Worm (Caenorhabditis elegans): ENCODE measurements around the gene F58G6.3.

The F58G6.3 gene

ce11 chrIV:9653184-9653583, at the start of gene F58G6.3:
Gene F58G6.3, plus strand, starts transcription at chrIV:9653535.
- TF ChIP-seq daf-16 (GFP tag; optimal IDR thresholded peaks at IDR 0.05): no peak
- peak; percentile 29 for TF ChIP-seq daf-16 (tag; optimal IDR thresholded peaks at IDR 0.05)
- peak in 1 of 2 experiments; percentile 64 for TF ChIP-seq lsy-2 (tag; optimal IDR thresholded peaks at IDR 0.05)
- peak; percentile 5 for TF ChIP-seq pqm-1 (tag; optimal IDR thresholded peaks at IDR 0.05)
- TF ChIP-seq zip-11 (GFP tag; IDR thresholded peaks at IDR 0.05): no peak
- peak; percentile 20 for TF ChIP-seq dve-1 (tag; optimal IDR thresholded peaks at IDR 0.05; ENCODE audit: insufficient read depth)

ce11 chrIV:9607945-9608344, 45.4 kb upstream of the F58G6.3 start:
- TF ChIP-seq nhr-11 (tag; optimal IDR thresholded peaks at IDR 0.05) (no peak), nhr-76 (tag; optimal IDR thresholded peaks at IDR 0.05) (no peak), R02D3.7 (tag; optimal IDR thresholded peaks at IDR 0.05) (no peak), F37D6.2 (tag; optimal IDR thresholded peaks at IDR 0.05) (no peak), egl-27 (tag; optimal IDR thresholded peaks at IDR 0.05) (no peak), lin-38 (GFP tag; IDR thresholded peaks at IDR 0.05) (no peak), nhr-25 (tag; optimal IDR thresholded peaks at IDR 0.05; ENCODE audit: borderline replicate concordance, insufficient read depth) (no peak), ceh-44 (GFP tag; IDR thresholded peaks at IDR 0.05) (no peak), mes-2 (tag; optimal IDR thresholded peaks at IDR 0.05; ENCODE audit: poor library complexity, severe bottlenecking) (no peak), madf-9 (GFP tag; conservative IDR thresholded peaks at IDR 0.05) (no peak), spr-1 (tag; optimal IDR thresholded peaks at IDR 0.05) (no peak), mdt-29 (GFP tag; IDR thresholded peaks at IDR 0.05) (no peak), Y105C5A.15 (GFP tag; IDR thresholded peaks at IDR 0.05) (no peak), Y75B8A.6 (GFP tag; IDR thresholded peaks at IDR 0.05) (no peak), mdl-1 (tag; optimal IDR thresholded peaks at IDR 0.05) (no peak), unc-39 (tag; optimal IDR thresholded peaks at IDR 0.05) (no peak), jun-1 (tag; optimal IDR thresholded peaks at IDR 0.05) (no peak)

DNA sequence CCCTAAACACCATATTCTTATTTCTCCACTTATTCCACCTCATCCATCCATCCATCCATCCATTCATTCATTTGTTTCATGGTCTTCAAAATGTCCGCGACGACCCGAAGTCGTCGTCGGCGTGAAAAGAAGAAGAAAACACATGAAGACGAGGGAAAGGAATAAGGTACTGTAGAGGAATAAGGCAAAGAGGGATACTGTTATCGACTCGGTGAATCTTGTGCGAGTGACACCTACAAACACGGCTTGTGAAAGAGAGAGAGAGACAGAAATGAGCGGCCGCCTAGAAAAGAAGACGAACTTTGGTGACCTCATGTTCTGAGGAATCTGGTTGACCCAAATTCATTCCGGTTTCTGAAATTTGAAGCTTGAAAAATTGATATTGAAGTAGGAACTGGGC, 44.2 kb upstream of the F58G6.3 start:
- TF ChIP-seq zfp-3 (GFP tag; conservative IDR thresholded peaks at IDR 0.05) (no peak), T20F7.1 (GFP tag; optimal IDR thresholded peaks at IDR 0.05) (no peak), daf-8 (GFP tag; IDR thresholded peaks at IDR 0.05) (no peak), aly-2 (tag; optimal IDR thresholded peaks at IDR 0.05) (no peak), fkh-10 (GFP tag; optimal IDR thresholded peaks at IDR 0.05) (no peak), hif-1 (tag; optimal IDR thresholded peaks at IDR 0.05) (no peak), T26A8.4 (GFP tag; IDR thresholded peaks at IDR 0.05) (no peak), nhr-28 (tag; optimal IDR thresholded peaks at IDR 0.05) (no peak), saeg-2 (GFP tag; IDR thresholded peaks at IDR 0.05) (no peak), F44E2.7 (GFP tag; IDR thresholded peaks at IDR 0.05) (no peak)

ce11 chrIV:9610923-9611322, 42.4 kb upstream of the F58G6.3 start:
- TF ChIP-seq vab-7 (GFP tag; IDR thresholded peaks at IDR 0.05): no peak
- no peak for TF ChIP-seq attf-4 (tag; optimal IDR thresholded peaks at IDR 0.05)
- no peak for TF ChIP-seq mep-1 (tag; optimal IDR thresholded peaks at IDR 0.05)
- no peak for TF ChIP-seq tra-1 (GFP tag; IDR thresholded peaks at IDR 0.05)
- no peak for TF ChIP-seq Y75B8A.6 (GFP tag; IDR thresholded peaks at IDR 0.05)
- no peak for TF ChIP-seq sdz-12 (GFP tag; optimal IDR thresholded peaks at IDR 0.05)
- no peak for TF ChIP-seq nhr-41 (GFP tag; IDR thresholded peaks at IDR 0.05)
- TF ChIP-seq duxl-1 (tag; optimal IDR thresholded peaks at IDR 0.05; ENCODE audit: poor library complexity): no peak
- no peak for TF ChIP-seq zfp-3 (GFP tag; conservative IDR thresholded peaks at IDR 0.05)
- TF ChIP-seq F49E8.2 (tag; optimal IDR thresholded peaks at IDR 0.05; ENCODE audit: borderline replicate concordance): no peak
- TF ChIP-seq spr-1 (tag; optimal IDR thresholded peaks at IDR 0.05): no peak
- no peak for TF ChIP-seq D1046.2 (GFP tag; IDR thresholded peaks at IDR 0.05)
- TF ChIP-seq dmd-9 (GFP tag; IDR thresholded peaks at IDR 0.05): no peak
- TF ChIP-seq daf-12 (tag; optimal IDR thresholded peaks at IDR 0.05): no peak
- TF ChIP-seq mdl-1 (tag; optimal IDR thresholded peaks at IDR 0.05): no peak
